Worm (Caenorhabditis elegans) whole organism, L4 larva: ENCODE results near the gene F28H7.7.

Experiments
- R02D3.7 ChIP-seq: fragments of 150-350 bp; sonication (generic microtip); optimal IDR thresholded peaks from 3 replicates; lab custom pipeline; 2014; ENCODE audit warnings: missing biosample characterization, missing genetic modification characterization
- T20F7.1 ChIP-seq: fragments of 200-800 bp; sonication (Bioruptor generic); optimal IDR thresholded peaks from 2 replicates; lab custom pipeline; 2018; ENCODE audit warnings: mild to moderate bottlenecking, missing genetic modification characterization, missing compliant biosample characterization
- T26A8.4 ChIP-seq: fragments of 200-800 bp; sonication (Bioruptor generic); IDR thresholded peaks from 2 replicates; pipeline ENCODE4 v1.3.6; 2022; ENCODE audit warnings: missing genetic modification characterization, missing compliant biosample characterization
- Y75B8A.6 ChIP-seq: fragments of 200-800 bp; sonication (Bioruptor generic); IDR thresholded peaks from 2 replicates; pipeline ENCODE4 v1.3.6; 2022; ENCODE audit warnings: missing genetic modification reagents, missing genetic modification characterization, missing compliant biosample characterization
- ZK546.5 ChIP-seq, 2 experiments: sonication (generic microtip); optimal IDR thresholded peaks; 2 replicates each; lab custom pipeline; 2017; ENCODE audit warnings: missing biosample characterization in 2 of 2, missing genetic modification characterization in 2 of 2
- aha-1 ChIP-seq: fragments of 150-350 bp; peaks from one replicate; lab custom pipeline; 2014; ENCODE audit warnings: missing biosample characterization, missing genetic modification characterization
- aly-2 ChIP-seq: sonication (generic microtip); optimal IDR thresholded peaks from 2 replicates; lab custom pipeline; 2018; ENCODE audit warnings: missing biosample characterization, missing genetic modification characterization
- ama-1 ChIP-seq: fragments of 150-350 bp; optimal IDR thresholded peaks from 2 replicates; lab custom pipeline; 2014; ENCODE audit warnings: inconsistent platforms, mixed read lengths
- attf-4 ChIP-seq: sonication (generic microtip); optimal IDR thresholded peaks from 3 replicates; lab custom pipeline; 2017; ENCODE audit warnings: missing biosample characterization, missing genetic modification characterization
- ceh-32 ChIP-seq: sonication (generic microtip); optimal IDR thresholded peaks from 2 replicates; lab custom pipeline; 2016; ENCODE audit warnings: mild to moderate bottlenecking, missing genetic modification characterization, missing compliant biosample characterization; ENCODE audit not compliant: poor library complexity
- ces-1 ChIP-seq: fragments of 150-350 bp; sonication (generic microtip); optimal IDR thresholded peaks from 4 replicates; lab custom pipeline; 2014; ENCODE audit warnings: missing biosample characterization, missing genetic modification reagents, missing genetic modification characterization
- cey-2 ChIP-seq: sonication (generic microtip); optimal IDR thresholded peaks from 3 replicates; lab custom pipeline; 2017; ENCODE audit warnings: missing genetic modification characterization, mild to moderate bottlenecking, missing compliant biosample characterization, antibody characterized with exemption, borderline replicate concordance; ENCODE audit not compliant: insufficient read depth
- daf-12 ChIP-seq: fragments of 150-350 bp; optimal IDR thresholded peaks from 2 replicates; lab custom pipeline; 2014; ENCODE audit warnings: missing biosample characterization, missing genetic modification reagents, missing genetic modification characterization
- daf-19 ChIP-seq: fragments of 200-800 bp; sonication (Bioruptor generic); conservative IDR thresholded peaks from 2 replicates; pipeline ENCODE4 v1.3.6; 2022; ENCODE audit warnings: missing genetic modification characterization, missing compliant biosample characterization
- dmd-6 ChIP-seq: fragments of 200-800 bp; sonication (Bioruptor generic); IDR thresholded peaks from 2 replicates; pipeline ENCODE4 v1.3.6; 2022; ENCODE audit warnings: missing genetic modification reagents, missing genetic modification characterization, missing compliant biosample characterization
- duxl-1 ChIP-seq: sonication (generic microtip); optimal IDR thresholded peaks from 2 replicates; lab custom pipeline; 2016; ENCODE audit warnings: mild to moderate bottlenecking, missing genetic modification characterization, moderate library complexity, missing compliant biosample characterization; ENCODE audit not compliant: poor library complexity
- dve-1 ChIP-seq: sonication (generic microtip); optimal IDR thresholded peaks from 2 replicates; lab custom pipeline; 2017; ENCODE audit warnings: antibody characterized with exemption, mild to moderate bottlenecking, missing genetic modification characterization, missing compliant biosample characterization; ENCODE audit not compliant: insufficient read depth
- egl-27 ChIP-seq: sonication (generic microtip); optimal IDR thresholded peaks from 3 replicates; lab custom pipeline; 2017; ENCODE audit warnings: missing biosample characterization, missing genetic modification reagents, missing genetic modification characterization
- hlh-11 ChIP-seq: fragments of 200-800 bp; sonication (Bioruptor generic); optimal IDR thresholded peaks from 2 replicates; lab custom pipeline; 2018; ENCODE audit warnings: mild to moderate bottlenecking, missing genetic modification characterization, missing compliant biosample characterization
- hlh-30 ChIP-seq: sonication (generic microtip); optimal IDR thresholded peaks from 2 replicates; lab custom pipeline; 2017; ENCODE audit warnings: antibody characterized with exemption, mild to moderate bottlenecking, missing genetic modification characterization, missing compliant biosample characterization; ENCODE audit not compliant: insufficient read depth
- hmg-1.1 ChIP-seq: fragments of 200-800 bp; sonication (Bioruptor generic); IDR thresholded peaks from 2 replicates; pipeline ENCODE4 v1.3.6; 2022; ENCODE audit warnings: missing genetic modification reagents, missing genetic modification characterization, missing compliant biosample characterization
- lim-7 ChIP-seq: fragments of 200-800 bp; sonication (Bioruptor generic); IDR thresholded peaks from 2 replicates; pipeline ENCODE4 v1.3.6; 2022; ENCODE audit warnings: missing genetic modification characterization, missing compliant biosample characterization
- lin-1 ChIP-seq: fragments of 200-800 bp; sonication (Bioruptor generic); IDR thresholded peaks from 2 replicates; pipeline ENCODE4 v1.3.6; 2022; ENCODE audit warnings: missing genetic modification reagents, missing genetic modification characterization, missing compliant biosample characterization
- lin-15B ChIP-seq: fragments of 150-350 bp; sonication (generic microtip); optimal IDR thresholded peaks from 3 replicates; lab custom pipeline; 2014; ENCODE audit warnings: missing biosample characterization, missing genetic modification characterization
- lin-39 ChIP-seq: fragments of 150-350 bp; optimal IDR thresholded peaks from 2 replicates; lab custom pipeline; 2014; ENCODE audit warnings: missing biosample characterization, missing genetic modification reagents, missing genetic modification characterization
- lir-3 ChIP-seq: sonication (generic microtip); optimal IDR thresholded peaks from 2 replicates; lab custom pipeline; 2016; ENCODE audit warnings: mild to moderate bottlenecking, missing genetic modification characterization, missing compliant biosample characterization
- madf-9 ChIP-seq: fragments of 200-800 bp; sonication (Bioruptor generic); conservative IDR thresholded peaks from 2 replicates; pipeline ENCODE4 v1.3.6; 2022; ENCODE audit warnings: missing genetic modification reagents, missing genetic modification characterization, missing compliant biosample characterization
- mdl-1 ChIP-seq, 2 experiments: fragments of 150-350 bp in 1 of 2; sonication (generic microtip) in 1 of 2; optimal IDR thresholded peaks; 2 replicates each; lab custom pipeline; 2014 to 2017; ENCODE audit warnings: missing biosample characterization in 2 of 2, missing genetic modification characterization in 2 of 2
- mdt-29 ChIP-seq: fragments of 200-800 bp; sonication (Bioruptor generic); IDR thresholded peaks from 2 replicates; pipeline ENCODE4 v1.3.6; 2022; ENCODE audit warnings: missing genetic modification reagents, missing genetic modification characterization, missing compliant biosample characterization
- mxl-2 ChIP-seq: fragments of 200-800 bp; sonication (Bioruptor generic); conservative IDR thresholded peaks from 2 replicates; pipeline ENCODE4 v1.3.6; 2022; ENCODE audit warnings: missing genetic modification reagents, missing genetic modification characterization, missing compliant biosample characterization
- nhr-237 ChIP-seq: sonication (generic microtip); optimal IDR thresholded peaks from 2 replicates; lab custom pipeline; 2017; ENCODE audit warnings: missing biosample characterization, missing genetic modification characterization
- nhr-28 ChIP-seq: fragments of 150-350 bp; optimal IDR thresholded peaks from 2 replicates; lab custom pipeline; 2014; ENCODE audit warnings: missing biosample characterization, missing genetic modification characterization
- nhr-41 ChIP-seq: fragments of 200-800 bp; sonication (Bioruptor generic); IDR thresholded peaks from 2 replicates; pipeline ENCODE4 v1.3.6; 2022; ENCODE audit warnings: missing genetic modification reagents, missing genetic modification characterization, missing compliant biosample characterization
- nhr-48 ChIP-seq: sonication (generic microtip); optimal IDR thresholded peaks from 2 replicates; lab custom pipeline; 2016; ENCODE audit warnings: mild to moderate bottlenecking, missing genetic modification characterization, missing compliant biosample characterization
- nhr-77 ChIP-seq: fragments of 150-350 bp; optimal IDR thresholded peaks from 2 replicates; lab custom pipeline; 2014; ENCODE audit warnings: missing biosample characterization, missing genetic modification characterization
- rbr-2 ChIP-seq: sonication (generic microtip); optimal IDR thresholded peaks from 2 replicates; lab custom pipeline; 2016; ENCODE audit warnings: missing genotype, missing genetic modification characterization, missing compliant biosample characterization
- saeg-2 ChIP-seq: fragments of 200-800 bp; sonication (Bioruptor generic); IDR thresholded peaks from 2 replicates; pipeline ENCODE4 v1.3.6; 2022; ENCODE audit warnings: missing genetic modification reagents, missing genetic modification characterization, missing compliant biosample characterization
- sdz-12 ChIP-seq: fragments of 200-800 bp; sonication (Bioruptor generic); optimal IDR thresholded peaks from 2 replicates; lab custom pipeline; 2018; ENCODE audit warnings: mild to moderate bottlenecking, missing genetic modification characterization, missing compliant biosample characterization
- skn-1 ChIP-seq: fragments of 150-350 bp; optimal IDR thresholded peaks from 2 replicates; lab custom pipeline; 2014; ENCODE audit warnings: missing biosample characterization, missing genetic modification characterization
- snpc-4 ChIP-seq: fragments of 150-350 bp; optimal IDR thresholded peaks from 2 replicates; lab custom pipeline; 2014; ENCODE audit warnings: missing biosample characterization, missing genetic modification characterization
- spr-1 ChIP-seq: sonication (generic microtip); optimal IDR thresholded peaks from 2 replicates; lab custom pipeline; 2016; ENCODE audit warnings: mild to moderate bottlenecking, missing genetic modification characterization, missing compliant biosample characterization
- tag-97 ChIP-seq: fragments of 200-800 bp; sonication (Bioruptor generic); IDR thresholded peaks from 2 replicates; pipeline ENCODE4 v1.3.6; 2022; ENCODE audit warnings: missing genetic modification characterization, missing compliant biosample characterization
- unc-130 ChIP-seq: sonication (generic microtip); optimal IDR thresholded peaks from 2 replicates; lab custom pipeline; 2016; ENCODE audit warnings: missing genetic modification reagents, missing genetic modification characterization, missing compliant biosample characterization
- unc-39 ChIP-seq: sonication (generic microtip); optimal IDR thresholded peaks from 2 replicates; lab custom pipeline; 2017; ENCODE audit warnings: missing biosample characterization, missing genetic modification characterization
- unc-62 ChIP-seq, 3 experiments: fragments of 150-350 bp in 1 of 3; sonication (generic microtip); optimal IDR thresholded peaks in 2 of 3; peaks in 1 of 3; 1 replicate in 1 of 3; 2 replicates in 2 of 3; lab custom pipeline; 2014 to 2017; ENCODE audit warnings: missing biosample characterization in 3 of 3, missing genetic modification characterization in 3 of 3, missing genetic modification reagents in 3 of 3, missing genotype in 1 of 3
- vab-7 ChIP-seq: fragments of 200-800 bp; sonication (Bioruptor generic); IDR thresholded peaks from 2 replicates; pipeline ENCODE4 v1.3.6; 2022; ENCODE audit warnings: missing genetic modification reagents, missing genetic modification characterization, missing compliant biosample characterization
- zfp-2 ChIP-seq: sonication (generic microtip); optimal IDR thresholded peaks from 2 replicates; lab custom pipeline; 2016; ENCODE audit warnings: mild to moderate bottlenecking, missing genetic modification characterization, missing compliant biosample characterization
- zfp-3 ChIP-seq: fragments of 200-800 bp; sonication (Bioruptor generic); conservative IDR thresholded peaks from 2 replicates; pipeline ENCODE4 v1.3.6; 2022; ENCODE audit warnings: missing genetic modification reagents, missing genetic modification characterization, missing compliant biosample characterization
- zip-2 ChIP-seq: fragments of 150-350 bp; optimal IDR thresholded peaks from 2 replicates; lab custom pipeline; 2014; ENCODE audit warnings: missing biosample characterization, missing genetic modification characterization

Gene F28H7.7

DNA sequence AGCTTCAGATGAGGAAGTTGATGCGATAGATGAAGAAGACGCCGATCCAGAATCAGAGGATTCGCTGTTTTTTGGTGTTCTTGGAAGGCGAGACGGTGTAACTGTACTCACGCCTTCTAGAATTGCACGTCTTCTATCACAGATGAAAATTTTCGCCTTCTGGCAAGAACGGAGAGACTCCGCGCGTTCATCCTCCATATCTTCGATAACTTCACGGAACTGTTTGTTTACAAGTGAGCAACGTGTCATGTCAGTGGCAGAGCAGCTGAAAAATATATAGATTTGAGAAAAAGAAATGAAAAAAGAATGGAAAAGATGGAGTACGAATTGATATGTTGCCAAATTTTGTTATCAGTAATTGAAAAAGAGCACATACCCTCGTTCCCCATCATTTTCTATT is 39.3 kb downstream of the F28H7.7 start:
- no peak for TF ChIP-seq duxl-1
- TF ChIP-seq aly-2 (tag; lab: Kevin White, UChicago), result no peak
- no peak for TF ChIP-seq lin-1 (GFP tag; lab: Robert Waterston, UW)
- no peak for TF ChIP-seq spr-1
- TF ChIP-seq attf-4, result no peak
- TF ChIP-seq skn-1 (tag; lab: Kevin White, UChicago), result no peak
- no peak for TF ChIP-seq zip-2
- TF ChIP-seq vab-7 (GFP tag; lab: Robert Waterston, UW), result no peak
- no peak for TF ChIP-seq Y75B8A.6 (GFP tag; lab: Robert Waterston, UW)
- peak; percentile 9 for TF ChIP-seq sdz-12 (GFP tag; lab: Kevin White, UChicago)
- TF ChIP-seq dmd-6, result peak; percentile 37; the same call in 1 of the 2 replicates
- TF ChIP-seq mdt-29 (GFP tag; lab: Robert Waterston, UW), result no peak
- no peak for TF ChIP-seq unc-39 (tag; lab: Kevin White, UChicago)
- no peak for TF ChIP-seq tag-97 (GFP tag; lab: Robert Waterston, UW)
- no peak for TF ChIP-seq rbr-2 (tag; lab: Kevin White, UChicago)
- no peak for TF ChIP-seq lir-3 (tag; lab: Kevin White, UChicago)
- peak; percentile 47; the same call in 1 of the 2 replicates for TF ChIP-seq T26A8.4 (GFP tag; lab: Robert Waterston, UW)
- no peak for TF ChIP-seq egl-27

- TF ChIP-seq aha-1 (tag; lab: Kevin White, UChicago), result peak; percentile 11
- no peak for TF ChIP-seq zip-2
- no peak for TF ChIP-seq cey-2 (tag; lab: Kevin White, UChicago)
- peak; percentile 40 for TF ChIP-seq nhr-28 (tag; lab: Kevin White, UChicago)
- no peak for TF ChIP-seq snpc-4 (tag; lab: Kevin White, UChicago)
- no peak for TF ChIP-seq rbr-2 (tag; lab: Kevin White, UChicago)
- TF ChIP-seq ceh-32 (tag; lab: Kevin White, UChicago), result no peak
- TF ChIP-seq ama-1, result no peak
- no peak for TF ChIP-seq hlh-30 (tag; lab: Kevin White, UChicago)
- TF ChIP-seq daf-12 (tag; lab: Kevin White, UChicago), result no peak
- no peak for TF ChIP-seq R02D3.7 (tag; lab: Kevin White, UChicago)
- TF ChIP-seq mxl-2, result no peak
- peak; percentile 41 for TF ChIP-seq dve-1 (tag; lab: Kevin White, UChicago)
- no peak for TF ChIP-seq lim-7 (GFP tag; lab: Robert Waterston, UW)
- peak; percentile 74 for TF ChIP-seq dmd-6
- no peak for TF ChIP-seq lin-39
- no peak for TF ChIP-seq madf-9 (GFP tag; lab: Robert Waterston, UW)
- TF ChIP-seq lin-15B, result no peak
- TF ChIP-seq mdt-29 (GFP tag; lab: Robert Waterston, UW), result no peak
- TF ChIP-seq unc-62 (GFP tag; optimal IDR thresholded peaks at IDR 0.05 in 1 of 2; lab: Kevin White, UChicago), result peak in 1 of 2 experiments; percentile 24
- TF ChIP-seq unc-62 (tag; optimal IDR thresholded peaks at IDR 0.05; lab: Kevin White, UChicago), result no peak
- TF ChIP-seq nhr-48 (tag; lab: Kevin White, UChicago), result no peak
- no peak for TF ChIP-seq ces-1 (GFP tag; lab: Kevin White, UChicago)
- no peak for TF ChIP-seq unc-130
- peak; percentile 24 for TF ChIP-seq hlh-11
- no peak for TF ChIP-seq duxl-1
- TF ChIP-seq T20F7.1 (GFP tag; lab: Kevin White, UChicago), result no peak
Measured at ce11 chrV:10713704-10714239, 40.2 kb downstream of the F28H7.7 start.

- TF ChIP-seq spr-1, result no peak
- TF ChIP-seq daf-19 (GFP tag; lab: Robert Waterston, UW), result no peak; the same call in 1 of the 2 replicates
- TF ChIP-seq hlh-11, result no peak
- no peak; the same call in 1 of the 2 replicates for TF ChIP-seq saeg-2 (GFP tag; lab: Robert Waterston, UW)
- TF ChIP-seq nhr-77 (tag; lab: Kevin White, UChicago), result peak; percentile 28
- TF ChIP-seq tag-97 (GFP tag; lab: Robert Waterston, UW), result no peak
- TF ChIP-seq nhr-237, result no peak
- TF ChIP-seq mdl-1 (tag; optimal IDR thresholded peaks at IDR 0.05; lab: Kevin White, UChicago), result no peak
- peak; percentile 3 for TF ChIP-seq nhr-28 (tag; lab: Kevin White, UChicago)
- TF ChIP-seq hmg-1.1 (GFP tag; lab: Robert Waterston, UW), result no peak
- no peak for TF ChIP-seq ZK546.5 (tag; optimal IDR thresholded peaks at IDR 0.05; lab: Kevin White, UChicago)
- 0 out of 2 replicates have a peak, but pooled peaks have one; percentile 6 for TF ChIP-seq zfp-3 (GFP tag; lab: Robert Waterston, UW)
- TF ChIP-seq aly-2 (tag; lab: Kevin White, UChicago), result peak; percentile 30
- no peak for TF ChIP-seq R02D3.7 (tag; lab: Kevin White, UChicago)
- no peak for TF ChIP-seq zfp-2 (tag; lab: Kevin White, UChicago)
- TF ChIP-seq nhr-41 (GFP tag; lab: Robert Waterston, UW), result no peak
- peak; percentile 7 for TF ChIP-seq dve-1 (tag; lab: Kevin White, UChicago)
Measured at ce11 chrV:10712608-10712900, 41.4 kb downstream of the F28H7.7 start.
